Fruit fly (Drosophila melanogaster) whole organism, embryonic: ENCODE results near the gene lbe.

Experiments used
- Asciz ChIP-seq: fragments of 200-800 bp; sonication (Bioruptor generic); optimal IDR thresholded peaks from 2 replicates; lab custom pipeline; 2017; ENCODE audit warnings: missing biosample characterization, mild to moderate bottlenecking, missing genetic modification characterization, missing genetic modification reagents
- CG10321 ChIP-seq: fragments of 200-800 bp; sonication (Bioruptor generic); IDR thresholded peaks from 2 replicates; pipeline ENCODE4 v1.3.6; 2022; ENCODE audit warnings: missing biosample characterization, missing genetic modification characterization
- CG10654 ChIP-seq: fragments of 200-800 bp; sonication (Bioruptor generic); optimal IDR thresholded peaks from 2 replicates; lab custom pipeline; 2016; ENCODE audit warnings: missing biosample characterization, missing genetic modification characterization
- CG10979 ChIP-seq: fragments of 200-800 bp; sonication (Bioruptor generic); optimal IDR thresholded peaks from 2 replicates; lab custom pipeline; 2018; ENCODE audit warnings: missing biosample characterization, mild to moderate bottlenecking, missing genetic modification characterization, moderate library complexity
- CG12104 ChIP-seq: fragments of 200-800 bp; sonication (Bioruptor generic); optimal IDR thresholded peaks from 3 replicates; lab custom pipeline; 2016; ENCODE audit warnings: missing biosample characterization, missing genetic modification characterization
- CG12942 ChIP-seq: fragments of 200-800 bp; sonication (Bioruptor generic); optimal IDR thresholded peaks from 3 replicates; lab custom pipeline; 2016; ENCODE audit warnings: missing biosample characterization, missing genetic modification characterization
- CG13624 ChIP-seq: fragments of 200-800 bp; sonication (Bioruptor generic); optimal IDR thresholded peaks from 2 replicates; lab custom pipeline; 2016; ENCODE audit warnings: missing biosample characterization, missing genetic modification characterization
- CG14050 ChIP-seq: fragments of 200-800 bp; sonication (Bioruptor generic); IDR thresholded peaks from 3 replicates; pipeline ENCODE4 v1.3.6; 2022; ENCODE audit warnings: missing biosample characterization, missing genetic modification characterization
- CG16813 ChIP-seq: fragments of 200-800 bp; sonication (Bioruptor generic); IDR thresholded peaks from 3 replicates; pipeline ENCODE4 v1.3.6; 2022; ENCODE audit warnings: missing biosample characterization, missing genetic modification characterization; ENCODE audit not compliant: partially characterized antibody
- CG16815 ChIP-seq: fragments of 200-800 bp; sonication (Bioruptor generic); optimal IDR thresholded peaks from 3 replicates; lab custom pipeline; 2017; ENCODE audit warnings: missing biosample characterization, mild to moderate bottlenecking, missing genetic modification characterization
- CG17802 ChIP-seq: fragments of 200-800 bp; sonication (Bioruptor generic); optimal IDR thresholded peaks from 2 replicates; lab custom pipeline; 2018; ENCODE audit warnings: missing biosample characterization, mild to moderate bottlenecking, missing genetic modification characterization, moderate library complexity
- CG2120 ChIP-seq: fragments of 200-800 bp; sonication (Bioruptor generic); optimal IDR thresholded peaks from 3 replicates; lab custom pipeline; 2016; ENCODE audit warnings: missing biosample characterization, missing genetic modification characterization
- CG2875 ChIP-seq: fragments of 200-800 bp; sonication (Bioruptor generic); optimal IDR thresholded peaks from 2 replicates; lab custom pipeline; 2017; ENCODE audit warnings: missing biosample characterization, mild to moderate bottlenecking, missing genetic modification characterization, missing genetic modification reagents
- CG30403 ChIP-seq: fragments of 200-800 bp; sonication (Bioruptor generic); optimal IDR thresholded peaks from 3 replicates; lab custom pipeline; 2016; ENCODE audit warnings: missing biosample characterization, missing genetic modification characterization
- CG4617 ChIP-seq: fragments of 200-800 bp; sonication (Bioruptor generic); optimal IDR thresholded peaks from 3 replicates; lab custom pipeline; 2016; ENCODE audit warnings: missing biosample characterization, missing genetic modification characterization, borderline replicate concordance
- CG5953 ChIP-seq: fragments of 200-800 bp; sonication (Bioruptor generic); IDR thresholded peaks from 2 replicates; pipeline ENCODE4 v1.3.6; 2022; ENCODE audit warnings: missing biosample characterization, missing genetic modification characterization
- CG6683 ChIP-seq: fragments of 200-800 bp; sonication (Bioruptor generic); optimal IDR thresholded peaks from 2 replicates; lab custom pipeline; 2017; ENCODE audit warnings: missing biosample characterization, mild to moderate bottlenecking, missing genetic modification characterization, missing genetic modification reagents
- CG6791 ChIP-seq: fragments of 200-800 bp; sonication (Bioruptor generic); IDR thresholded peaks from 3 replicates; pipeline ENCODE4 v1.3.6; 2022; ENCODE audit warnings: missing biosample characterization, missing genetic modification characterization; ENCODE audit not compliant: partially characterized antibody
- CG7357 ChIP-seq: fragments of 200-800 bp; sonication (Bioruptor generic); IDR thresholded peaks from 3 replicates; pipeline ENCODE4 v1.3.6; 2022; ENCODE audit warnings: missing biosample characterization, missing genetic modification characterization
- CHES-1-like ChIP-seq: fragments of 200-800 bp; sonication (Bioruptor generic); optimal IDR thresholded peaks from 2 replicates; lab custom pipeline; 2016; ENCODE audit warnings: missing biosample characterization, missing genetic modification characterization
- Camta ChIP-seq: fragments of 200-800 bp; sonication (Bioruptor generic); optimal IDR thresholded peaks from 2 replicates; lab custom pipeline; 2016; ENCODE audit warnings: missing biosample characterization, missing genetic modification characterization
- D19B ChIP-seq: fragments of 200-800 bp; sonication (Bioruptor generic); optimal IDR thresholded peaks from 2 replicates; lab custom pipeline; 2017; ENCODE audit warnings: missing biosample characterization, mild to moderate bottlenecking, missing genetic modification characterization
- Dfd ChIP-seq, 2 experiments: fragments of >200 bp; optimal IDR thresholded peaks; 2 replicates each; lab custom pipeline; 2017; ENCODE audit warnings: missing biosample characterization in 2 of 2, missing genetic modification characterization in 2 of 2
- Doc2 ChIP-seq: fragments of 200-800 bp; sonication (Bioruptor generic); IDR thresholded peaks from 2 replicates; pipeline ENCODE4 v1.3.6; 2022; ENCODE audit warnings: missing biosample characterization, missing genetic modification characterization
- E2f2 ChIP-seq: fragments of 200-800 bp; sonication (Bioruptor generic); IDR thresholded peaks from 2 replicates; pipeline ENCODE4 v1.3.6; 2022; ENCODE audit warnings: missing biosample characterization, missing genetic modification characterization
- H15 ChIP-seq: fragments of 200-800 bp; sonication (Bioruptor generic); IDR thresholded peaks from 3 replicates; pipeline ENCODE4 v1.3.6; 2022; ENCODE audit warnings: missing biosample characterization, missing genetic modification characterization
- HHEX ChIP-seq: fragments of 200-800 bp; sonication (Bioruptor generic); optimal IDR thresholded peaks from 3 replicates; lab custom pipeline; 2017; ENCODE audit warnings: missing biosample characterization, mild to moderate bottlenecking, missing genetic modification characterization, missing genetic modification reagents
- Hr51 ChIP-seq, 2 experiments: fragments of 200-800 bp; sonication (Bioruptor generic); optimal IDR thresholded peaks; 2 replicates in 1 of 2; 3 replicates in 1 of 2; lab custom pipeline; 2016 to 2018; ENCODE audit warnings: missing biosample characterization in 2 of 2, missing genetic modification characterization in 2 of 2, mild to moderate bottlenecking in 1 of 2, moderate library complexity in 1 of 2
- Lpt ChIP-seq: fragments of >200 bp; optimal IDR thresholded peaks from 2 replicates; lab custom pipeline; 2018; ENCODE audit warnings: missing biosample characterization, missing genetic modification characterization
- MBD-R2 ChIP-seq: fragments of 200-800 bp; sonication (Bioruptor generic); IDR thresholded peaks from 2 replicates; pipeline ENCODE4 v1.3.6; 2022; ENCODE audit warnings: missing biosample characterization, missing genetic modification characterization
- MESR4 ChIP-seq: fragments of 200-800 bp; sonication (Bioruptor generic); optimal IDR thresholded peaks from 2 replicates; lab custom pipeline; 2018; ENCODE audit warnings: missing biosample characterization, mild to moderate bottlenecking, missing genetic modification characterization, moderate library complexity
- Med ChIP-seq: fragments of 200-800 bp; sonication (Bioruptor generic); peaks from one replicate; lab custom pipeline; 2016; ENCODE audit warnings: missing biosample characterization, missing genetic modification characterization, mild to moderate bottlenecking, inconsistent platforms, moderate library complexity
- Mrtf ChIP-seq: fragments of 200-800 bp; sonication (Bioruptor generic); IDR thresholded peaks from 3 replicates; pipeline ENCODE4 v1.3.6; 2022; ENCODE audit warnings: missing biosample characterization, missing genetic modification characterization
- Nf-YC ChIP-seq: fragments of 200-800 bp; optimal IDR thresholded peaks from 3 replicates; lab custom pipeline; 2019; ENCODE audit warnings: missing biosample characterization, mild to moderate bottlenecking, missing genetic modification characterization, moderate library complexity
- Pdp1 ChIP-seq, 2 experiments: fragments of 200-800 bp; sonication (Bioruptor generic); optimal IDR thresholded peaks; 3 replicates each; lab custom pipeline; 2016; ENCODE audit warnings: missing biosample characterization in 2 of 2, missing genetic modification characterization in 2 of 2, mild to moderate bottlenecking in 1 of 2, moderate library complexity in 1 of 2
- Scr ChIP-seq: fragments of 200-800 bp; sonication (Bioruptor generic); IDR thresholded peaks from 2 replicates; pipeline ENCODE4 v1.3.6; 2022; ENCODE audit warnings: missing biosample characterization, missing genetic modification characterization; ENCODE audit not compliant: partially characterized antibody
- Vsx1 ChIP-seq: fragments of 200-800 bp; sonication (Bioruptor generic); optimal IDR thresholded peaks from 2 replicates; lab custom pipeline; 2017; ENCODE audit warnings: missing biosample characterization, mild to moderate bottlenecking, missing genetic modification characterization, missing genetic modification reagents
- crc ChIP-seq: fragments of 200-800 bp; sonication (Bioruptor generic); optimal IDR thresholded peaks from 2 replicates; lab custom pipeline; 2016; ENCODE audit warnings: missing biosample characterization, missing genetic modification characterization
- dan ChIP-seq: fragments of 200-800 bp; sonication (Bioruptor generic); IDR thresholded peaks from 2 replicates; pipeline ENCODE4 v1.3.6; 2022; ENCODE audit warnings: missing biosample characterization, missing genetic modification characterization
- dpn ChIP-seq, 2 experiments: fragments of 200-800 bp; sonication (Bioruptor generic); optimal IDR thresholded peaks; 3 replicates each; lab custom pipeline; 2016; ENCODE audit warnings: missing biosample characterization in 2 of 2, missing genetic modification characterization in 2 of 2
- eyg ChIP-seq: fragments of 200-800 bp; sonication (Bioruptor generic); optimal IDR thresholded peaks from 3 replicates; lab custom pipeline; 2016; ENCODE audit warnings: missing biosample characterization, missing genetic modification characterization
- jing ChIP-seq: fragments of 200-800 bp; sonication (Bioruptor generic); optimal IDR thresholded peaks from 2 replicates; lab custom pipeline; 2018; ENCODE audit warnings: missing biosample characterization, mild to moderate bottlenecking, missing genetic modification characterization
- knrl ChIP-seq: fragments of 200-800 bp; sonication (Bioruptor generic); IDR thresholded peaks from 3 replicates; pipeline ENCODE4 v1.3.6; 2022; ENCODE audit warnings: missing biosample characterization, missing genetic modification characterization; ENCODE audit not compliant: partially characterized antibody
- mld ChIP-seq: fragments of 200-800 bp; sonication (Bioruptor generic); IDR thresholded peaks from 3 replicates; pipeline ENCODE4 v1.3.6; 2022; ENCODE audit warnings: missing biosample characterization, missing genetic modification characterization; ENCODE audit not compliant: partially characterized antibody
- otp ChIP-seq: fragments of 200-800 bp; sonication (Bioruptor generic); IDR thresholded peaks from 3 replicates; pipeline ENCODE4, ENCODE4 v1.3.6; 2022; ENCODE audit warnings: missing biosample characterization, missing genetic modification characterization
- pita ChIP-seq: fragments of 200-800 bp; sonication (Bioruptor generic); optimal IDR thresholded peaks from 2 replicates; lab custom pipeline; 2017; ENCODE audit warnings: missing biosample characterization, mild to moderate bottlenecking, missing genetic modification characterization
- pnt ChIP-seq: fragments of 200-800 bp; sonication (Bioruptor generic); optimal IDR thresholded peaks from 3 replicates; lab custom pipeline; 2016; ENCODE audit warnings: missing biosample characterization, missing genetic modification characterization
- sc ChIP-seq, 3 experiments: fragments of >200 bp in 2 of 3; fragments of 200-800 bp in 1 of 3; sonication (Bioruptor generic) in 1 of 3; optimal IDR thresholded peaks; 2 replicates in 2 of 3; 3 replicates in 1 of 3; lab custom pipeline; 2017; ENCODE audit warnings: mild to moderate bottlenecking in 1 of 3, missing biosample characterization in 1 of 3, missing genetic modification characterization in 1 of 3, missing genetic modification reagents in 1 of 3
- trh ChIP-seq: fragments of 200-800 bp; sonication (Bioruptor generic); optimal IDR thresholded peaks from 2 replicates; lab custom pipeline; 2016; ENCODE audit warnings: missing biosample characterization, missing genetic modification characterization
- unc-4 ChIP-seq: fragments of 200-800 bp; sonication (Bioruptor generic); IDR thresholded peaks from 2 replicates; pipeline ENCODE4 v1.3.6; 2022; ENCODE audit warnings: missing biosample characterization, missing genetic modification characterization; ENCODE audit not compliant: partially characterized antibody

The lbe gene

DNA sequence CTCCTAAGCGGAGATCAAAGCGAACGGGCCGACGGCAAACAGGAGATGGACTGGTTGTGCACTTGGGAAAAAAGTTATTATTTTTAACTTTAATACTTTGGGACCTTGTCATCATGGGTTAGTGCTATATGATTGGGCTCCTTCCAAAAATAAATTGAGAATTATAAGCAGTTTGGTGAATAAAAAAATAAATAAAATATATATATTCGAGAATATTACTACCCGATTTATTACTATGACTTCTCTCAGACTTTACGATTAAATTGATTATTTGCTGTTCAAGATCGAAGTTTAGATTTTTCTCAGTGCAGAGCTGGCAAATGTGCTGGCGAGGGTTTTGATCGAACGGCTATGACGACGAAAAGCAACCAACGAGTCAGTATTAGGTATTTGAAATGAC lies 26.4 kb downstream of the lbe start (continued):
- TF ChIP-seq otp (GFP tag; lab: Robert Waterston, UW) = no peak
- TF ChIP-seq unc-4 (GFP tag; lab: Robert Waterston, UW) = no peak
- TF ChIP-seq CG7357 = peak; percentile 28; the same call in 1 of the 3 replicates
- TF ChIP-seq CG10321 = no peak
- TF ChIP-seq dan (GFP tag; lab: Robert Waterston, UW) = no peak
- no peak for TF ChIP-seq Pdp1 (GFP tag; optimal IDR thresholded peaks at IDR 0.05; lab: Kevin White, UChicago)
- 0 out of 3 replicates have a peak, but pooled peaks have one; percentile 19 for TF ChIP-seq Mrtf (GFP tag; lab: Robert Waterston, UW)
- TF ChIP-seq CHES-1-like (GFP tag; lab: Kevin White, UChicago) = no peak
- TF ChIP-seq CG6791 (GFP tag; lab: Robert Waterston, UW) = no peak
- peak; percentile 11 for TF ChIP-seq CG12104 (GFP tag; lab: Kevin White, UChicago)
- peak; percentile 37 for TF ChIP-seq CG10654
- TF ChIP-seq CG6683 (GFP tag; lab: Kevin White, UChicago) = no peak
- no peak for TF ChIP-seq MBD-R2 (GFP tag; lab: Robert Waterston, UW)
- no peak for TF ChIP-seq jing (GFP tag; lab: Kevin White, UChicago)
- TF ChIP-seq CG5953 (GFP tag; lab: Robert Waterston, UW) = no peak
- no peak for TF ChIP-seq mld (GFP tag; lab: Robert Waterston, UW)
- peak in 1 of 2 experiments; percentile 44 for TF ChIP-seq Hr51 (GFP tag; optimal IDR thresholded peaks at IDR 0.05; lab: Kevin White, UChicago)
- TF ChIP-seq knrl = no peak
- TF ChIP-seq Lpt (GFP tag; lab: Kevin White, UChicago) = no peak
- peak; percentile 19 for TF ChIP-seq CG16815
- no peak for TF ChIP-seq dpn (GFP tag; optimal IDR thresholded peaks at IDR 0.05; lab: Kevin White, UChicago)
- peak; percentile 67 for TF ChIP-seq CG10979
- no peak for TF ChIP-seq Doc2
- TF ChIP-seq pnt (GFP tag; lab: Kevin White, UChicago) = no peak
- TF ChIP-seq Dfd (GFP tag; optimal IDR thresholded peaks at IDR 0.05; lab: Kevin White, UChicago) = no peak
- 0 out of 3 replicates have a peak, but pooled peaks have one; percentile 24 for TF ChIP-seq H15 (GFP tag; lab: Robert Waterston, UW)
- TF ChIP-seq crc (GFP tag; lab: Kevin White, UChicago) = no peak
- no peak for TF ChIP-seq sc (optimal IDR thresholded peaks at IDR 0.05; lab: Kevin White, UChicago)
- TF ChIP-seq sc (GFP tag; optimal IDR thresholded peaks at IDR 0.05; lab: Kevin White, UChicago) = no peak
- TF ChIP-seq D19B (GFP tag; lab: Kevin White, UChicago) = no peak
- no peak for TF ChIP-seq Camta
- peak; percentile 58 for TF ChIP-seq Asciz (GFP tag; lab: Kevin White, UChicago)
- no peak for TF ChIP-seq CG13624
- no peak for TF ChIP-seq E2f2 (GFP tag; lab: Robert Waterston, UW)
- no peak for TF ChIP-seq trh (GFP tag; lab: Kevin White, UChicago)
- peak; percentile 33 for TF ChIP-seq HHEX
- TF ChIP-seq Scr = no peak
- no peak for TF ChIP-seq CG12942 (GFP tag; lab: Kevin White, UChicago)
- no peak for TF ChIP-seq CG16813 (GFP tag; lab: Robert Waterston, UW)
- no peak for TF ChIP-seq CG2120 (GFP tag; lab: Kevin White, UChicago)
- no peak for TF ChIP-seq MESR4 (GFP tag; lab: Kevin White, UChicago)
- TF ChIP-seq eyg (GFP tag; lab: Kevin White, UChicago) = no peak
- TF ChIP-seq Vsx1 (GFP tag; lab: Kevin White, UChicago) = peak; percentile 23
- TF ChIP-seq pita (GFP tag; lab: Kevin White, UChicago) = no peak
- peak; percentile 3 for TF ChIP-seq Med (GFP tag; lab: Kevin White, UChicago)
- TF ChIP-seq CG17802 = no peak
- peak; percentile 33 for TF ChIP-seq CG30403 (GFP tag; lab: Kevin White, UChicago)
- TF ChIP-seq CG4617 (GFP tag; lab: Kevin White, UChicago) = no peak
- TF ChIP-seq CG14050 (GFP tag; lab: Robert Waterston, UW) = 0 out of 3 replicates have a peak, but pooled peaks have one; percentile 17
- TF ChIP-seq CG2875 (GFP tag; lab: Kevin White, UChicago) = no peak
- peak; percentile 6 for TF ChIP-seq Nf-YC (tag; lab: Kevin White, UChicago)
